Fruit fly (Drosophila melanogaster) whole organism, embryonic: ENCODE measurements around the gene Sec20.

Experiments
- Ada2b ChIP-seq: fragments of 200-800 bp; sonication (Bioruptor generic); IDR thresholded peaks from 2 replicates; pipeline ENCODE4 v1.3.6; 2022; ENCODE audit warnings: missing biosample characterization, missing genetic modification characterization
- Antp ChIP-seq: fragments of 200-800 bp; sonication (Bioruptor generic); optimal IDR thresholded peaks from 3 replicates; lab custom pipeline; 2016; ENCODE audit warnings: missing biosample characterization, missing genetic modification characterization
- CG11504 ChIP-seq: fragments of 200-800 bp; sonication (Bioruptor generic); optimal IDR thresholded peaks from 3 replicates; lab custom pipeline; 2019; ENCODE audit warnings: missing biosample characterization, mild to moderate bottlenecking, missing genetic modification characterization, moderate library complexity
- CG15073 ChIP-seq: fragments of 200-800 bp; sonication (Bioruptor generic); optimal IDR thresholded peaks from 2 replicates; lab custom pipeline; 2016; ENCODE audit warnings: missing biosample characterization, missing genetic modification characterization
- CG15601 ChIP-seq: fragments of 200-800 bp; sonication (Bioruptor generic); optimal IDR thresholded peaks from 3 replicates; lab custom pipeline; 2019; ENCODE audit warnings: missing biosample characterization, mild to moderate bottlenecking, missing genetic modification characterization, moderate library complexity
- CG16779 ChIP-seq: fragments of 200-800 bp; sonication (Bioruptor generic); IDR thresholded peaks from 2 replicates; pipeline ENCODE4 v1.3.6; 2022; ENCODE audit warnings: missing biosample characterization, missing genetic modification characterization
- CG17612 ChIP-seq: fragments of 200-800 bp; sonication (Bioruptor generic); IDR thresholded peaks from 2 replicates; pipeline ENCODE4 v1.3.6; 2022; ENCODE audit warnings: missing biosample characterization, missing genetic modification characterization
- CG1792 ChIP-seq: fragments of 200-800 bp; sonication (Bioruptor generic); optimal IDR thresholded peaks from 2 replicates; lab custom pipeline; 2016; ENCODE audit warnings: missing biosample characterization, missing genetic modification characterization
- CG31441 ChIP-seq: fragments of 200-800 bp; sonication (Bioruptor generic); IDR thresholded peaks from 2 replicates; pipeline ENCODE4 v1.3.6; 2022; ENCODE audit warnings: missing biosample characterization, missing genetic modification characterization
- CG32772 ChIP-seq: fragments of 200-800 bp; sonication (Bioruptor generic); IDR thresholded peaks from 2 replicates; pipeline ENCODE4 v1.3.6; 2022; ENCODE audit warnings: missing biosample characterization, missing genetic modification characterization
- CG4707 ChIP-seq: fragments of 200-800 bp; sonication (Bioruptor generic); optimal IDR thresholded peaks from 2 replicates; lab custom pipeline; 2018; ENCODE audit warnings: missing biosample characterization, mild to moderate bottlenecking, missing genetic modification characterization, moderate library complexity
- CG6765 ChIP-seq: fragments of 200-800 bp; sonication (Bioruptor generic); optimal IDR thresholded peaks from 3 replicates; lab custom pipeline; 2017; ENCODE audit warnings: missing biosample characterization, mild to moderate bottlenecking, missing genetic modification characterization
- CG7271 ChIP-seq: fragments of 200-800 bp; sonication (Bioruptor generic); optimal IDR thresholded peaks from 2 replicates; lab custom pipeline; 2018; ENCODE audit warnings: missing biosample characterization, mild to moderate bottlenecking, missing genetic modification characterization, moderate library complexity
- CG7786 ChIP-seq: fragments of 200-800 bp; sonication (Bioruptor generic); optimal IDR thresholded peaks from 2 replicates; lab custom pipeline; 2016; ENCODE audit warnings: missing biosample characterization, missing genetic modification characterization
- CG7839 ChIP-seq: fragments of 200-800 bp; sonication (Bioruptor generic); optimal IDR thresholded peaks from 3 replicates; lab custom pipeline; 2018; ENCODE audit warnings: missing biosample characterization, mild to moderate bottlenecking, missing genetic modification characterization, moderate library complexity
- D19B ChIP-seq: fragments of 200-800 bp; sonication (Bioruptor generic); optimal IDR thresholded peaks from 2 replicates; lab custom pipeline; 2017; ENCODE audit warnings: missing biosample characterization, mild to moderate bottlenecking, missing genetic modification characterization
- Dek ChIP-seq: fragments of 200-800 bp; sonication (Bioruptor generic); optimal IDR thresholded peaks from 3 replicates; lab custom pipeline; 2019; ENCODE audit warnings: missing biosample characterization, mild to moderate bottlenecking, missing genetic modification characterization, moderate library complexity
- Dip3 ChIP-seq: fragments of 200-800 bp; sonication (Bioruptor generic); optimal IDR thresholded peaks from 3 replicates; lab custom pipeline; 2016; ENCODE audit warnings: missing biosample characterization, missing genetic modification characterization
- Doc2 ChIP-seq: fragments of 200-800 bp; sonication (Bioruptor generic); IDR thresholded peaks from 2 replicates; pipeline ENCODE4 v1.3.6; 2022; ENCODE audit warnings: missing biosample characterization, missing genetic modification characterization
- Gsc ChIP-seq: fragments of 200-800 bp; sonication (Bioruptor generic); IDR thresholded peaks from 2 replicates; pipeline ENCODE4 v1.3.6; 2022; ENCODE audit warnings: missing biosample characterization, missing genetic modification characterization
- HLHmδ ChIP-seq: fragments of 200-800 bp; sonication (Bioruptor generic); optimal IDR thresholded peaks from 2 replicates; lab custom pipeline; 2018; ENCODE audit warnings: missing biosample characterization, mild to moderate bottlenecking, missing genetic modification characterization, moderate library complexity
- Lhr ChIP-seq: fragments of 200-800 bp; sonication (Bioruptor generic); optimal IDR thresholded peaks from 3 replicates; lab custom pipeline; 2017; ENCODE audit warnings: mild to moderate bottlenecking, missing biosample characterization, missing genetic modification reagents, missing genetic modification characterization
- Oli ChIP-seq: fragments of 200-800 bp; sonication (Bioruptor generic); optimal IDR thresholded peaks from 2 replicates; lab custom pipeline; 2018; ENCODE audit warnings: missing biosample characterization, mild to moderate bottlenecking, missing genetic modification characterization, moderate library complexity
- Ptx1 ChIP-seq: fragments of 200-800 bp; sonication (Bioruptor generic); IDR thresholded peaks from 2 replicates; pipeline ENCODE4 v1.3.6; 2022; ENCODE audit warnings: missing biosample characterization, missing genetic modification characterization
- TFAM ChIP-seq: fragments of 200-800 bp; sonication (Bioruptor generic); optimal IDR thresholded peaks from 2 replicates; lab custom pipeline; 2017; ENCODE audit warnings: missing biosample characterization, missing genetic modification characterization, inconsistent platforms
- Tbp ChIP-seq: fragments of >200 bp; optimal IDR thresholded peaks from 2 replicates; lab custom pipeline; 2018; ENCODE audit warnings: missing biosample characterization, missing genetic modification characterization
- btn ChIP-seq: fragments of 200-800 bp; sonication (Bioruptor generic); optimal IDR thresholded peaks from 2 replicates; lab custom pipeline; 2016; ENCODE audit warnings: missing biosample characterization, missing genetic modification characterization
- cg ChIP-seq: fragments of 200-800 bp; sonication (Bioruptor generic); optimal IDR thresholded peaks from 3 replicates; lab custom pipeline; 2019; ENCODE audit warnings: missing biosample characterization, mild to moderate bottlenecking, missing genetic modification characterization, moderate library complexity
- crol ChIP-seq: fragments of 200-800 bp; sonication (Bioruptor generic); IDR thresholded peaks from 2 replicates; pipeline ENCODE4 v1.3.6; 2022; ENCODE audit warnings: missing biosample characterization, missing genetic modification characterization
- cwo ChIP-seq: fragments of 200-800 bp; sonication (Bioruptor generic); optimal IDR thresholded peaks from 3 replicates; lab custom pipeline; 2017; ENCODE audit warnings: missing biosample characterization, missing genetic modification characterization, mild to moderate bottlenecking, moderate library complexity, missing genetic modification reagents
- da ChIP-seq: fragments of 200-800 bp; sonication (Bioruptor generic); optimal IDR thresholded peaks from 2 replicates; lab custom pipeline; 2016; ENCODE audit warnings: missing biosample characterization, missing genetic modification characterization
- fu2 ChIP-seq: fragments of 200-800 bp; sonication (Bioruptor generic); optimal IDR thresholded peaks from 2 replicates; lab custom pipeline; 2016; ENCODE audit warnings: missing biosample characterization, missing genetic modification characterization
- gce ChIP-seq: fragments of 200-800 bp; sonication (Bioruptor generic); IDR thresholded peaks from 3 replicates; pipeline ENCODE4 v1.3.6; 2022; ENCODE audit warnings: missing biosample characterization, missing genetic modification characterization
- grn ChIP-seq: fragments of 200-800 bp; sonication (Bioruptor generic); optimal IDR thresholded peaks from 3 replicates; lab custom pipeline; 2017; ENCODE audit warnings: missing biosample characterization, missing genetic modification characterization
- her ChIP-seq: fragments of 200-800 bp; sonication (Bioruptor generic); optimal IDR thresholded peaks from 2 replicates; lab custom pipeline; 2016; ENCODE audit warnings: missing biosample characterization, missing genetic modification characterization
- hkb ChIP-seq, 2 experiments: fragments of 200-800 bp in 1 of 2; fragments of >200 bp in 1 of 2; sonication (Bioruptor generic) in 1 of 2; IDR thresholded peaks in 1 of 2; optimal IDR thresholded peaks in 1 of 2; 2 replicates each; pipeline versions ENCODE4 v1.3.6 to Lab custom; 2017 to 2022; ENCODE audit warnings: missing biosample characterization in 1 of 2, missing genetic modification characterization in 1 of 2
- ind ChIP-seq: fragments of 200-800 bp; sonication (Bioruptor generic); optimal IDR thresholded peaks from 3 replicates; lab custom pipeline; 2016; ENCODE audit warnings: missing biosample characterization, missing genetic modification characterization
- jigr1 ChIP-seq: fragments of 200-800 bp; sonication (Bioruptor generic); IDR thresholded peaks from 3 replicates; pipeline ENCODE4 v1.3.6; 2022; ENCODE audit warnings: missing biosample characterization, missing genetic modification characterization
- klu ChIP-seq: fragments of 200-800 bp; sonication (Bioruptor generic); IDR thresholded peaks from 2 replicates; pipeline ENCODE4 v1.3.6; 2022; ENCODE audit warnings: missing biosample characterization, missing genetic modification characterization
- lola ChIP-seq, 3 experiments: fragments of >200 bp in 2 of 3; fragments of 200-800 bp in 1 of 3; sonication (Bioruptor generic) in 1 of 3; optimal IDR thresholded peaks; 2 replicates each; lab custom pipeline; 2017 to 2019; ENCODE audit warnings: missing biosample characterization in 3 of 3, missing genetic modification characterization in 3 of 3, mild to moderate bottlenecking in 1 of 3, moderate library complexity in 1 of 3
- mam ChIP-seq: fragments of 200-800 bp; sonication (Bioruptor generic); optimal IDR thresholded peaks from 3 replicates; lab custom pipeline; 2016; ENCODE audit warnings: missing biosample characterization, missing genetic modification characterization
- nerfin-1 ChIP-seq: fragments of 200-800 bp; sonication (Bioruptor generic); optimal IDR thresholded peaks from 3 replicates; lab custom pipeline; 2019; ENCODE audit warnings: missing biosample characterization, mild to moderate bottlenecking, missing genetic modification characterization, moderate library complexity
- prd ChIP-seq, 3 experiments: fragments of >200 bp in 2 of 3; fragments of 200-800 bp in 1 of 3; sonication (Bioruptor generic) in 1 of 3; optimal IDR thresholded peaks in 2 of 3; IDR thresholded peaks in 1 of 3; 2 replicates in 2 of 3; 3 replicates in 1 of 3; pipeline versions ENCODE4 v1.3.6 to Lab custom; 2017 to 2022; ENCODE audit warnings: missing biosample characterization in 1 of 3, missing genetic modification characterization in 1 of 3
- scrt ChIP-seq: fragments of 200-800 bp; sonication (Bioruptor generic); optimal IDR thresholded peaks from 2 replicates; lab custom pipeline; 2018; ENCODE audit warnings: missing biosample characterization, mild to moderate bottlenecking, missing genetic modification characterization, moderate library complexity
- sisA ChIP-seq: fragments of 200-800 bp; sonication (Bioruptor generic); IDR thresholded peaks from 2 replicates; pipeline ENCODE4 v1.3.6; 2022; ENCODE audit warnings: missing biosample characterization, missing genetic modification characterization
- slp2 ChIP-seq: fragments of 200-800 bp; sonication (Bioruptor generic); optimal IDR thresholded peaks from 2 replicates; lab custom pipeline; 2016; ENCODE audit warnings: missing biosample characterization, missing genetic modification characterization
- sna ChIP-seq: fragments of 200-800 bp; sonication (Bioruptor generic); IDR thresholded peaks from 2 replicates; pipeline ENCODE4 v1.3.6; 2022; ENCODE audit warnings: missing biosample characterization, missing genetic modification characterization; ENCODE audit not compliant: partially characterized antibody
- ssp ChIP-seq: fragments of 200-800 bp; sonication (Bioruptor generic); IDR thresholded peaks from 2 replicates; pipeline ENCODE4 v1.3.6; 2022; ENCODE audit warnings: missing biosample characterization, missing genetic modification characterization
- tll ChIP-seq, 2 experiments: fragments of 200-800 bp in 1 of 2; fragments of >200 bp in 1 of 2; sonication (Bioruptor generic) in 1 of 2; optimal IDR thresholded peaks; 2 replicates each; lab custom pipeline; 2017 to 2019; ENCODE audit warnings: missing biosample characterization in 2 of 2, missing genetic modification characterization in 2 of 2, mild to moderate bottlenecking in 1 of 2, moderate library complexity in 1 of 2
- wdn ChIP-seq: fragments of 200-800 bp; sonication (Bioruptor generic); IDR thresholded peaks from 2 replicates; pipeline ENCODE4 v1.3.6; 2022; ENCODE audit warnings: missing biosample characterization, missing genetic modification characterization

The Sec20 gene

DNA sequence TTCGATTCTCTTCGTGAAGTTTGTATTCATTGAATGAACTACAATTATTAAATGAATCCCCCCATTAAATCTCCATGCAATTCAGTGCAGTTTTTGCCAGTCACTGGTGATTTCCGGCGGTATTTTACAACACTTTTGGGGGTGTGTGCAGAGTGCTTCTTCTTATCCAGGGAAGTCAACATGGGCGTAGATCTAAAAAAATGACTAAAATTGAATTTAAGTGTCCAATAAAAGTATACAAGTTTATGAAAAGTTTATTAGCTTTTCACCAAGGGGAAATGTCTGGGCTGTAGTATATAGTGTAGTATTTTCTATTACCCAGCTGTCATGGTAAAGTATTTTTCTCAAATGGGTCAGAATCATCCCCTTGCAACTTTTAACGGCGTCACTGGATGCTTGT lies 32.8 kb downstream of the Sec20 start, which contains the start of gene Hpf1 (continued):
- no peak for TF ChIP-seq prd (optimal IDR thresholded peaks at IDR 0.05; lab: Kevin White, UChicago)
- peak; percentile 99 for TF ChIP-seq prd (GFP tag; IDR thresholded peaks at IDR 0.05; lab: Robert Waterston, UW)
- peak; percentile 97 for TF ChIP-seq CG11504 (tag; lab: Kevin White, UChicago)
- peak; percentile 96 for TF ChIP-seq CG16779
- TF ChIP-seq HLHmδ (GFP tag; lab: Kevin White, UChicago), result no peak
- TF ChIP-seq sisA (GFP tag; lab: Robert Waterston, UW), result peak; percentile 98
- TF ChIP-seq cg (GFP tag; lab: Kevin White, UChicago), result no peak
- TF ChIP-seq Gsc (GFP tag; lab: Robert Waterston, UW), result peak; percentile 92
- peak; percentile 98 for TF ChIP-seq CG31441 (GFP tag; lab: Robert Waterston, UW)
- peak; percentile 95 for TF ChIP-seq CG15601 (tag; lab: Kevin White, UChicago)
- TF ChIP-seq Ada2b (GFP tag; lab: Robert Waterston, UW), result peak; percentile 97
- peak; percentile 65 for TF ChIP-seq crol (GFP tag; lab: Robert Waterston, UW)
- TF ChIP-seq CG7839, result peak; percentile 99
- peak; percentile 99 for TF ChIP-seq Ptx1 (GFP tag; lab: Robert Waterston, UW)
- TF ChIP-seq CG7786 (GFP tag; lab: Kevin White, UChicago), result peak; percentile 99
- TF ChIP-seq CG6765 (GFP tag; lab: Kevin White, UChicago), result peak; percentile 98
- peak; percentile 93 for TF ChIP-seq ssp
- peak; percentile 95 for TF ChIP-seq gce (GFP tag; lab: Robert Waterston, UW)
- peak; percentile 96 for TF ChIP-seq cwo (GFP tag; lab: Kevin White, UChicago)
- TF ChIP-seq TFAM (GFP tag; lab: Kevin White, UChicago), result peak; percentile 87
- peak; percentile 93 for TF ChIP-seq Lhr (GFP tag; lab: Kevin White, UChicago)
- TF ChIP-seq CG17612, result peak; percentile 95
- TF ChIP-seq mam (GFP tag; lab: Kevin White, UChicago), result peak; percentile 99
- peak; percentile 97 for TF ChIP-seq Dek
- peak; percentile 97 for TF ChIP-seq wdn (GFP tag; lab: Robert Waterston, UW)
- peak; percentile 99 for TF ChIP-seq Dip3
- TF ChIP-seq slp2 (GFP tag; lab: Kevin White, UChicago), result peak; percentile 96
- TF ChIP-seq CG7271, result peak; percentile 90
- no peak for TF ChIP-seq Tbp
- TF ChIP-seq ind (GFP tag; lab: Kevin White, UChicago), result peak; percentile 99
- TF ChIP-seq her (GFP tag; lab: Kevin White, UChicago), result peak; percentile 96
- TF ChIP-seq scrt (GFP tag; lab: Kevin White, UChicago), result peak; percentile 93
- peak; percentile 96 for TF ChIP-seq nerfin-1 (tag; lab: Kevin White, UChicago)
- peak; percentile 95 for TF ChIP-seq btn (GFP tag; lab: Kevin White, UChicago)
- no peak for TF ChIP-seq hkb (optimal IDR thresholded peaks at IDR 0.05; lab: Kevin White, UChicago)
- peak; percentile 98 for TF ChIP-seq hkb (GFP tag; IDR thresholded peaks at IDR 0.05; lab: Robert Waterston, UW)
- no peak for TF ChIP-seq sna (GFP tag; lab: Robert Waterston, UW)
- TF ChIP-seq klu (GFP tag; lab: Robert Waterston, UW), result peak; percentile 96
- TF ChIP-seq grn (GFP tag; lab: Kevin White, UChicago), result no peak
- peak; percentile 95 for TF ChIP-seq Doc2
- peak; percentile 24 to 91 for TF ChIP-seq tll (GFP tag; optimal IDR thresholded peaks at IDR 0.05; lab: Kevin White, UChicago)
- peak; percentile 99 for TF ChIP-seq Oli (tag; lab: Kevin White, UChicago)
- peak; percentile 97 for TF ChIP-seq CG32772 (GFP tag; lab: Robert Waterston, UW)
- TF ChIP-seq fu2 (GFP tag; lab: Kevin White, UChicago), result peak; percentile 99
- peak; percentile 97 for TF ChIP-seq da
- peak; percentile 85 for TF ChIP-seq CG4707
- TF ChIP-seq Antp (GFP tag; lab: Kevin White, UChicago), result peak; percentile 99
- peak; percentile 97 for TF ChIP-seq CG1792 (GFP tag; lab: Kevin White, UChicago)
- TF ChIP-seq jigr1 (GFP tag; lab: Robert Waterston, UW), result peak; percentile 95
- TF ChIP-seq D19B (GFP tag; lab: Kevin White, UChicago), result peak; percentile 95
- TF ChIP-seq lola (GFP tag; optimal IDR thresholded peaks at IDR 0.05; lab: Kevin White, UChicago), result peak in 1 of 3 experiments; percentile 96
- TF ChIP-seq CG15073 (GFP tag; lab: Kevin White, UChicago), result peak; percentile 86
